Worm (Caenorhabditis elegans): ENCODE results near the gene T13F2.4.

T13F2.4 gene

DNA sequence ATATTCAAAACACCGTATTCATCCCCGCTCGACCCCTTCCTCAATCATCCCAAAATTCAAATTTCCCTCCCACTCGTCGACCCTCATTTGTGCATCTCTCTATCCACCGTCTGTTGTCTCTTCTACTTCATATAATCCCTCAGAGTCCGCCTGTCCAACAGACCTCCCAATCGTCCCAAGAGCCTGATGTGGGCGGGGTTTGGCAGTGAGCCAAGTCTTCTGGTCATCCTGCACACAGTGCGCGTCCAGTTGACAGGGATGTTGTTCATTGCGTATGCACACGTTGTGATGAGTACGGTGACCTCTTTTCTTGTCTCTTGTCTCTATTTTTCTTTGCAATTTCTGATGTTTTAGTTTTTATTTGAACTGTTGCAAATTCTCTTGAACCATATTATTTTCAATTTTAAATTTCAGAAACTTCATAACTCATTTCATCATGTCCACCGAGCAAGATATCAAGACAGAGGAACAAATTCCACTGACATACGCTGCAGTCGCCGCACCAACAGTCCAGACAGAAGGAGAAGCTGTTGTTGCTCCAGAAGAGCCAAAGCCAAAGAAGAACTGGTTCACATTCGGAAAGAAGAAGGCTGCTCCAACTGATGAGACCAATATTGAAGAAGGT, 17.4 kb upstream of the T13F2.4 start, which contains the start of gene cav-1:
Gene cav-1 (plus strand): TSS at position 415 of the 625 bp plus-strand sequence.
- no peak for TF ChIP-seq mab-5 (tag; optimal IDR thresholded peaks at IDR 0.05)
- peak; percentile 52 for TF ChIP-seq unc-62 (GFP tag; optimal IDR thresholded peaks at IDR 0.05)
- no peak for TF ChIP-seq unc-39 (tag; optimal IDR thresholded peaks at IDR 0.05)
- TF ChIP-seq lin-13 (tag; optimal IDR thresholded peaks at IDR 0.05), result peak; percentile 10
- TF ChIP-seq drap-1 (GFP tag; optimal IDR thresholded peaks at IDR 0.05), result peak; percentile 30
- peak; percentile 63 for TF ChIP-seq mls-2 (tag; optimal IDR thresholded peaks at IDR 0.05)
- no peak for TF ChIP-seq sem-2 (GFP tag; optimal IDR thresholded peaks at IDR 0.05)
- peak; percentile 14 for TF ChIP-seq lsy-2 (tag; optimal IDR thresholded peaks at IDR 0.05)
- no peak for TF ChIP-seq ceh-43 (GFP tag; optimal IDR thresholded peaks at IDR 0.05)
- TF ChIP-seq ceh-83 (GFP tag; optimal IDR thresholded peaks at IDR 0.05), result peak; percentile 22
- TF ChIP-seq hlh-1 (tag; optimal IDR thresholded peaks at IDR 0.05), result peak; percentile 72
- peak; percentile 82 for TF ChIP-seq cnd-1 (tag; optimal IDR thresholded peaks at IDR 0.05)
- TF ChIP-seq ztf-11 (tag; optimal IDR thresholded peaks at IDR 0.05), result peak; percentile 65
- TF ChIP-seq elt-3 (tag; optimal IDR thresholded peaks at IDR 0.05), result no peak
- TF ChIP-seq ceh-39 (tag; optimal IDR thresholded peaks at IDR 0.05), result peak; percentile 64
- peak; percentile 40 for TF ChIP-seq nhr-2 (tag; optimal IDR thresholded peaks at IDR 0.05)
- no peak for TF ChIP-seq flh-1 (GFP tag; optimal IDR thresholded peaks at IDR 0.05)
- peak; percentile 57 for TF ChIP-seq lin-32 (GFP tag; optimal IDR thresholded peaks at IDR 0.05)
- no peak for TF ChIP-seq nhr-76 (tag; optimal IDR thresholded peaks at IDR 0.05)

DNA sequence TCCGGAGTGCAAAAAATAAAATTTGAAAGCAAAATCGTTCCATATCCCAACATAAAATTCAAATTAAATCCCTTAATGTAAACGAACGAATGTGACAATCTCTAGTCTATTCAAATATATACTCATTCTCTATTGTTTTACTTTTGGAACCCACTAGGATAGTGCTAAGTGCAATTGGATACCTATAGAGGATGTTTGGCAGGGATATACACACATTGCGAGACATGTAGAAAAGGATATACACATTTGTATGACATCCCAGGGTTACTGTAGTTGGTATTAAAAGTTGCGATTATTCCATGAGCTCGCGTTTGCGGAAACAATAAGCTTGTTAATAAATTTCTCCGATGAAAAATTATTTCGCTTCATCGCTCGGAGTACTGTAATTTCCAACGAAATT, 16.2 kb upstream of the T13F2.4 start:
- TF ChIP-seq unc-39 (tag; optimal IDR thresholded peaks at IDR 0.05) (no peak), cnd-1 (tag; optimal IDR thresholded peaks at IDR 0.05) (peak; percentile 50), nhr-12 (tag; optimal IDR thresholded peaks at IDR 0.05) (no peak), sptf-1 (tag; optimal IDR thresholded peaks at IDR 0.05) (no peak), hlh-1 (tag; optimal IDR thresholded peaks at IDR 0.05) (no peak), nhr-2 (tag; optimal IDR thresholded peaks at IDR 0.05) (peak; percentile 42), nhr-237 (tag; optimal IDR thresholded peaks at IDR 0.05) (no peak), ceh-43 (GFP tag; optimal IDR thresholded peaks at IDR 0.05) (peak; percentile 2), ham-2 (GFP tag; optimal IDR thresholded peaks at IDR 0.05) (no peak), unc-120 (tag; optimal IDR thresholded peaks at IDR 0.05; ENCODE audit: poor library complexity, severe bottlenecking) (no peak), M03D4.4 (tag; optimal IDR thresholded peaks at IDR 0.05) (no peak), ceh-39 (tag; optimal IDR thresholded peaks at IDR 0.05) (peak; percentile 13), lsy-2 (tag; optimal IDR thresholded peaks at IDR 0.05) (peak; percentile 78)

DNA sequence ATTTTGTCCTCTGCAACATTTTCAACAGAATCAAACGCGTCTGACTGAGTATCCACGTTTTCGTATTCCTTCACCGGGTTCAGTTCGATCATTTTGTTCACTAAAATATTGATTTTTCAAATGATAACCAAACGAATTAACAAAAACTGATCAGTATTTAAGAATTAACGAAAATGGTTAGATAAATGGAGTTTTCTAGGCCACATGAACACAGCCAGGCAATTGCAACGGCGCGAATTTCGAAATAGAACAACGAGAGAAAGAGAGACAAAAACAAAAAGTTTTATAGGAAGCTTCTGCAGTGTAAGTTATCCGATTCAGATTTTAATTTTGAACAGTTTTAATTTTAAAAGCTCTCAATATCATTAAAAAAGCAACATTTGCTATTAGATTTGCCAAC, 12.1 kb upstream of the T13F2.4 start, which contains the start of gene sna-2:
Gene sna-2 (minus strand): TSS at position 100 of the 400 bp plus-strand sequence.
- TF ChIP-seq ham-2 (GFP tag; optimal IDR thresholded peaks at IDR 0.05) (no peak), ztf-11 (tag; optimal IDR thresholded peaks at IDR 0.05) (no peak), unc-62 (GFP tag; optimal IDR thresholded peaks at IDR 0.05) (no peak), nhr-237 (tag; optimal IDR thresholded peaks at IDR 0.05) (peak; percentile 26), bed-3 (GFP tag; optimal IDR thresholded peaks at IDR 0.05) (no peak), ces-1 (GFP tag; optimal IDR thresholded peaks at IDR 0.05) (peak; percentile 47), nhr-28 (tag; optimal IDR thresholded peaks at IDR 0.05) (no peak), ceh-39 (tag; optimal IDR thresholded peaks at IDR 0.05) (no peak), lsy-2 (tag; optimal IDR thresholded peaks at IDR 0.05) (no peak), mep-1 (tag; optimal IDR thresholded peaks at IDR 0.05) (peak; percentile 32), mls-2 (tag; optimal IDR thresholded peaks at IDR 0.05) (no peak), tbx-8 (GFP tag; optimal IDR thresholded peaks at IDR 0.05) (no peak)

DNA sequence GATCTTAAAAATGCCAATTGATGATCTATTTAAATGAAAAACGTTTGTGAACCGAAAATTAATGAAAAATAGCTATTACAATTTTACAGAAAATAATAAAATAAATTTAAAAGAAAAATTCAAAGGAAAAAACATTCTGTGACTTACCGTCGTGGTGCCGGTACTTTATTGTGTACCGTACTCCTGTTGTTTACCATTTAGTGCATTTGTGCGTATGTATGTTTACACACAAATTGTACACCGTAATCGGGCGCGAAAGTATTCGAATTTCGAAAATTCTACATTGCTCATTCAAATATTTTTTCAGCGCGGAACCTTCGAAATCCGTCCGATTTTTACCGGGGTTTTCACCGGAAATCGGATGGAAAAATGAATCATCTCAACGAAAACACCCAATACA, 11.6 kb upstream of the T13F2.4 start, which contains the start of gene T13F2.6:
Gene T13F2.6 (plus strand): TSS at position 306 of the 400 bp plus-strand sequence.
- TF ChIP-seq nhr-2 (tag; optimal IDR thresholded peaks at IDR 0.05), result no peak
- no peak for TF ChIP-seq flh-1 (GFP tag; optimal IDR thresholded peaks at IDR 0.05)
- TF ChIP-seq sem-2 (GFP tag; optimal IDR thresholded peaks at IDR 0.05), result no peak
- no peak for TF ChIP-seq tbx-8 (GFP tag; optimal IDR thresholded peaks at IDR 0.05)
- TF ChIP-seq unc-120 (tag; optimal IDR thresholded peaks at IDR 0.05; ENCODE audit: poor library complexity, severe bottlenecking), result no peak
- TF ChIP-seq hlh-1 (tag; optimal IDR thresholded peaks at IDR 0.05), result no peak
- no peak for TF ChIP-seq elt-1 (tag; optimal IDR thresholded peaks at IDR 0.05; ENCODE audit: borderline replicate concordance, insufficient read depth)
- no peak for TF ChIP-seq sptf-1 (tag; optimal IDR thresholded peaks at IDR 0.05)
- no peak for TF ChIP-seq M03D4.4 (tag; optimal IDR thresholded peaks at IDR 0.05)
- TF ChIP-seq unc-62 (GFP tag; optimal IDR thresholded peaks at IDR 0.05), result no peak
- TF ChIP-seq mls-2 (tag; optimal IDR thresholded peaks at IDR 0.05), result no peak
- no peak for TF ChIP-seq nhr-12 (tag; optimal IDR thresholded peaks at IDR 0.05)
- TF ChIP-seq elt-3 (tag; optimal IDR thresholded peaks at IDR 0.05), result no peak
- TF ChIP-seq unc-39 (tag; optimal IDR thresholded peaks at IDR 0.05), result no peak
- no peak for TF ChIP-seq blmp-1 (tag; optimal IDR thresholded peaks at IDR 0.05)
- TF ChIP-seq nhr-237 (tag; optimal IDR thresholded peaks at IDR 0.05), result no peak

Data from whole organism, mixed stage, embryonic.